Worm (Caenorhabditis elegans) whole organism, mixed stage, embryonic: ENCODE measurements around the gene malt-1.

Experiments
- blmp-1 ChIP-seq: fragments of 150-350 bp; optimal IDR thresholded peaks from 2 replicates; lab custom pipeline; 2014; ENCODE audit warnings: missing biosample characterization, missing genetic modification characterization
- cnd-1 ChIP-seq: fragments of 200-800 bp; sonication (Bioruptor generic); optimal IDR thresholded peaks from 2 replicates; lab custom pipeline; 2018; ENCODE audit warnings: mild to moderate bottlenecking, missing genetic modification characterization, missing compliant biosample characterization
- drap-1 ChIP-seq: fragments of 200-800 bp; sonication (Bioruptor generic); optimal IDR thresholded peaks from 3 replicates; lab custom pipeline; 2018; ENCODE audit warnings: mild to moderate bottlenecking, missing genetic modification characterization, missing compliant biosample characterization
- elt-3 ChIP-seq: fragments of 150-350 bp; optimal IDR thresholded peaks from 2 replicates; lab custom pipeline; 2014; ENCODE audit warnings: missing biosample characterization, missing genetic modification characterization
- lin-13 ChIP-seq: fragments of 150-350 bp; optimal IDR thresholded peaks from 2 replicates; lab custom pipeline; 2014; ENCODE audit warnings: missing biosample characterization, missing genetic modification characterization
- mab-5 ChIP-seq: fragments of 150-350 bp; optimal IDR thresholded peaks from 2 replicates; lab custom pipeline; 2014; ENCODE audit warnings: missing biosample characterization, missing genetic modification characterization
- mep-1 ChIP-seq: fragments of 150-350 bp; optimal IDR thresholded peaks from 2 replicates; lab custom pipeline; 2017; ENCODE audit warnings: missing biosample characterization, missing genetic modification reagents, missing genetic modification characterization, inconsistent platforms
- nhr-12 ChIP-seq: fragments of 150-350 bp; optimal IDR thresholded peaks from 2 replicates; lab custom pipeline; 2014; ENCODE audit warnings: missing biosample characterization, missing genetic modification characterization
- nhr-76 ChIP-seq: sonication (generic microtip); optimal IDR thresholded peaks from 2 replicates; lab custom pipeline; 2017; ENCODE audit warnings: missing biosample characterization, missing genetic modification characterization
- pha-4 ChIP-seq: fragments of 150-350 bp; optimal IDR thresholded peaks from 2 replicates; lab custom pipeline; 2018; ENCODE audit warnings: missing biosample characterization, missing genetic modification reagents, missing genetic modification characterization
- snpc-4 ChIP-seq: fragments of 150-350 bp; optimal IDR thresholded peaks from 2 replicates; lab custom pipeline; 2014; ENCODE audit warnings: missing biosample characterization, missing genetic modification characterization
- unc-62 ChIP-seq: fragments of 150-350 bp; optimal IDR thresholded peaks from 2 replicates; lab custom pipeline; 2014; ENCODE audit warnings: missing biosample characterization, missing genetic modification reagents, missing genetic modification characterization
- ztf-11 ChIP-seq: fragments of 150-350 bp; optimal IDR thresholded peaks from 2 replicates; lab custom pipeline; 2014; ENCODE audit warnings: missing biosample characterization, missing genetic modification characterization

DNA sequence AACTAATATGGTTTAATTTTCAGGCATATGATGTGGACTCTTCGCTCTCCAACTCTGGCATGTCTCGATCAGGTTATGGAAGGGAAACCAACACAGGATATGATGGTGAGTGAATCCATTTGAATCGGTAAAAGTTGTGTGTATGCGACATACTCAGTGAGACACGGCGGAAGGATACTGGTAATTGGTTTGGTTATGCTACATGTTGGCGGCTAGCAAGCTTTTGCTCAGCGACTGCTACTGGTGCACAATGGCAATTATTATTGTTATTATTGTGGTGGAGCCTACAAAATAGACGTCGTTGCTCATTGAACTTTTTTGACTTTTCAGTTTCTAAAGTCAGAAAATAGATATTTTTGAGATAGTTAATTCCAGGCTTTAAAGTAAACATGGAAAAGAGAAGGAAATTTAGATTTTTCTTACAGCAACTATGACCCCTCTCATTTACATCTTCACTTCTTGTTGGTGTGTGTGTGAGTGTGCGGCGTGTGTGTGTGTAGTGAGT is 10.3 kb downstream of the malt-1 start:
- no peak for TF ChIP-seq pha-4 (tag; lab: Kevin White, UChicago)
- TF ChIP-seq cnd-1 (tag; lab: Kevin White, UChicago): no peak
- no peak for TF ChIP-seq lin-13 (tag; lab: Kevin White, UChicago)
- TF ChIP-seq nhr-76: no peak
- TF ChIP-seq mep-1 (tag; lab: Kevin White, UChicago): no peak
- TF ChIP-seq mab-5 (tag; lab: Kevin White, UChicago): no peak
- no peak for TF ChIP-seq nhr-12 (tag; lab: Kevin White, UChicago)
- TF ChIP-seq unc-62: no peak
- no peak for TF ChIP-seq elt-3 (tag; lab: Kevin White, UChicago)
- no peak for TF ChIP-seq blmp-1 (tag; lab: Kevin White, UChicago)
- no peak for TF ChIP-seq snpc-4 (tag; lab: Kevin White, UChicago)
- no peak for TF ChIP-seq ztf-11 (tag; lab: Kevin White, UChicago)
- TF ChIP-seq drap-1 (GFP tag; lab: Kevin White, UChicago): no peak
